Worm (Caenorhabditis elegans) whole organism, L4 larva: Measurements from ENCODE around the gene eif-2Balpha.

ENCODE experiments used
- F10B5.3 ChIP-seq: sonication (generic microtip); optimal IDR thresholded peaks from 2 replicates; lab custom pipeline; 2016; ENCODE audit warnings: mild to moderate bottlenecking, missing genetic modification characterization, missing compliant biosample characterization
- F49E8.2 ChIP-seq: sonication (generic microtip); optimal IDR thresholded peaks from 2 replicates; lab custom pipeline; 2016; ENCODE audit warnings: missing compliant biosample characterization, mild to moderate bottlenecking, missing genetic modification characterization, borderline replicate concordance
- T26A8.4 ChIP-seq: fragments of 200-800 bp; sonication (Bioruptor generic); IDR thresholded peaks from 2 replicates; pipeline ENCODE4 v1.3.6; 2022; ENCODE audit warnings: missing genetic modification characterization, missing compliant biosample characterization
- Y75B8A.6 ChIP-seq: fragments of 200-800 bp; sonication (Bioruptor generic); IDR thresholded peaks from 2 replicates; pipeline ENCODE4 v1.3.6; 2022; ENCODE audit warnings: missing genetic modification reagents, missing genetic modification characterization, missing compliant biosample characterization
- aly-2 ChIP-seq: sonication (generic microtip); optimal IDR thresholded peaks from 2 replicates; lab custom pipeline; 2018; ENCODE audit warnings: missing biosample characterization, missing genetic modification characterization
- attf-4 ChIP-seq: sonication (generic microtip); optimal IDR thresholded peaks from 3 replicates; lab custom pipeline; 2017; ENCODE audit warnings: missing biosample characterization, missing genetic modification characterization
- ctbp-1 ChIP-seq: fragments of 200-800 bp; sonication (Bioruptor generic); IDR thresholded peaks from 2 replicates; pipeline ENCODE4 v1.3.6; 2022; ENCODE audit warnings: missing genetic modification reagents, missing genetic modification characterization, missing compliant biosample characterization
- daf-12 ChIP-seq: fragments of 150-350 bp; optimal IDR thresholded peaks from 2 replicates; lab custom pipeline; 2014; ENCODE audit warnings: missing biosample characterization, missing genetic modification reagents, missing genetic modification characterization
- daf-8 ChIP-seq: fragments of 200-800 bp; sonication (Bioruptor generic); IDR thresholded peaks from 2 replicates; pipeline ENCODE4 v1.3.6; 2022; ENCODE audit warnings: missing genetic modification characterization, missing compliant biosample characterization
- dmd-6 ChIP-seq: fragments of 200-800 bp; sonication (Bioruptor generic); IDR thresholded peaks from 2 replicates; pipeline ENCODE4 v1.3.6; 2022; ENCODE audit warnings: missing genetic modification reagents, missing genetic modification characterization, missing compliant biosample characterization
- duxl-1 ChIP-seq: sonication (generic microtip); optimal IDR thresholded peaks from 2 replicates; lab custom pipeline; 2016; ENCODE audit warnings: mild to moderate bottlenecking, missing genetic modification characterization, moderate library complexity, missing compliant biosample characterization; ENCODE audit not compliant: poor library complexity
- egl-43 ChIP-seq: fragments of 200-800 bp; sonication (Bioruptor generic); IDR thresholded peaks from 2 replicates; pipeline ENCODE4 v1.3.6; 2022; ENCODE audit warnings: missing genetic modification reagents, missing genetic modification characterization, missing compliant biosample characterization
- fos-1 ChIP-seq: fragments of 150-350 bp; optimal IDR thresholded peaks from 2 replicates; lab custom pipeline; 2014; ENCODE audit warnings: missing biosample characterization, missing genetic modification characterization
- jun-1 ChIP-seq: fragments of 150-350 bp; optimal IDR thresholded peaks from 2 replicates; lab custom pipeline; 2014; ENCODE audit warnings: missing biosample characterization, missing genetic modification reagents, missing genetic modification characterization
- lim-7 ChIP-seq: fragments of 200-800 bp; sonication (Bioruptor generic); IDR thresholded peaks from 2 replicates; pipeline ENCODE4 v1.3.6; 2022; ENCODE audit warnings: missing genetic modification characterization, missing compliant biosample characterization
- lin-15B ChIP-seq: fragments of 150-350 bp; sonication (generic microtip); optimal IDR thresholded peaks from 3 replicates; lab custom pipeline; 2014; ENCODE audit warnings: missing biosample characterization, missing genetic modification characterization
- lin-38 ChIP-seq: fragments of 200-800 bp; sonication (Bioruptor generic); IDR thresholded peaks from 2 replicates; pipeline ENCODE4 v1.3.6; 2022; ENCODE audit warnings: missing genetic modification reagents, missing genetic modification characterization, missing compliant biosample characterization
- madf-9 ChIP-seq: fragments of 200-800 bp; sonication (Bioruptor generic); conservative IDR thresholded peaks from 2 replicates; pipeline ENCODE4 v1.3.6; 2022; ENCODE audit warnings: missing genetic modification reagents, missing genetic modification characterization, missing compliant biosample characterization
- mdl-1 ChIP-seq, 2 experiments: fragments of 150-350 bp in 1 of 2; sonication (generic microtip) in 1 of 2; optimal IDR thresholded peaks; 2 replicates each; lab custom pipeline; 2014 to 2017; ENCODE audit warnings: missing biosample characterization in 2 of 2, missing genetic modification characterization in 2 of 2
- mxl-2 ChIP-seq: fragments of 200-800 bp; sonication (Bioruptor generic); conservative IDR thresholded peaks from 2 replicates; pipeline ENCODE4 v1.3.6; 2022; ENCODE audit warnings: missing genetic modification reagents, missing genetic modification characterization, missing compliant biosample characterization
- mxl-3 ChIP-seq: fragments of 200-800 bp; sonication (Bioruptor generic); optimal IDR thresholded peaks from 2 replicates; lab custom pipeline; 2018; ENCODE audit warnings: mild to moderate bottlenecking, missing genetic modification characterization, missing compliant biosample characterization
- nhr-10 ChIP-seq: fragments of 150-350 bp; optimal IDR thresholded peaks from 2 replicates; lab custom pipeline; 2014; ENCODE audit warnings: missing biosample characterization, missing genetic modification characterization
- nhr-237 ChIP-seq: sonication (generic microtip); optimal IDR thresholded peaks from 2 replicates; lab custom pipeline; 2017; ENCODE audit warnings: missing biosample characterization, missing genetic modification characterization
- nhr-25 ChIP-seq: sonication (generic microtip); optimal IDR thresholded peaks from 2 replicates; lab custom pipeline; 2017; ENCODE audit warnings: missing genetic modification characterization, mild to moderate bottlenecking, missing compliant biosample characterization, antibody characterized with exemption, moderate library complexity, borderline replicate concordance; ENCODE audit not compliant: insufficient read depth
- nhr-28 ChIP-seq: fragments of 150-350 bp; optimal IDR thresholded peaks from 2 replicates; lab custom pipeline; 2014; ENCODE audit warnings: missing biosample characterization, missing genetic modification characterization
- nhr-42 ChIP-seq: fragments of 200-800 bp; sonication (Bioruptor generic); IDR thresholded peaks from 2 replicates; pipeline ENCODE4 v1.3.6; 2022; ENCODE audit warnings: missing genetic modification characterization, missing compliant biosample characterization
- nhr-48 ChIP-seq: sonication (generic microtip); optimal IDR thresholded peaks from 2 replicates; lab custom pipeline; 2016; ENCODE audit warnings: mild to moderate bottlenecking, missing genetic modification characterization, missing compliant biosample characterization
- nhr-77 ChIP-seq: fragments of 150-350 bp; optimal IDR thresholded peaks from 2 replicates; lab custom pipeline; 2014; ENCODE audit warnings: missing biosample characterization, missing genetic modification characterization
- pha-4 ChIP-seq, 2 experiments: fragments of 150-350 bp in 1 of 2; fragments of 200-800 bp in 1 of 2; sonication (Bioruptor generic) in 1 of 2; IDR thresholded peaks in 1 of 2; optimal IDR thresholded peaks in 1 of 2; 2 replicates each; pipeline versions ENCODE4 v1.3.6 to Lab custom; 2014 to 2022; ENCODE audit warnings: missing genetic modification characterization in 2 of 2, missing genetic modification reagents in 2 of 2, missing biosample characterization in 1 of 2, missing compliant biosample characterization in 1 of 2
- pqm-1 ChIP-seq: sonication (generic microtip); optimal IDR thresholded peaks from 2 replicates; lab custom pipeline; 2017; ENCODE audit warnings: missing biosample characterization, missing genetic modification characterization
- rbr-2 ChIP-seq: sonication (generic microtip); optimal IDR thresholded peaks from 2 replicates; lab custom pipeline; 2016; ENCODE audit warnings: missing genotype, missing genetic modification characterization, missing compliant biosample characterization
- sdz-12 ChIP-seq: fragments of 200-800 bp; sonication (Bioruptor generic); optimal IDR thresholded peaks from 2 replicates; lab custom pipeline; 2018; ENCODE audit warnings: mild to moderate bottlenecking, missing genetic modification characterization, missing compliant biosample characterization
- skn-1 ChIP-seq: fragments of 150-350 bp; optimal IDR thresholded peaks from 2 replicates; lab custom pipeline; 2014; ENCODE audit warnings: missing biosample characterization, missing genetic modification characterization
- snpc-1.2 ChIP-seq: fragments of 200-800 bp; sonication (Bioruptor generic); IDR thresholded peaks from 2 replicates; pipeline ENCODE4 v1.3.6; 2022; ENCODE audit warnings: missing genetic modification reagents, missing genetic modification characterization, missing compliant biosample characterization
- snpc-4 ChIP-seq: fragments of 150-350 bp; optimal IDR thresholded peaks from 2 replicates; lab custom pipeline; 2014; ENCODE audit warnings: missing biosample characterization, missing genetic modification characterization
- spr-1 ChIP-seq: sonication (generic microtip); optimal IDR thresholded peaks from 2 replicates; lab custom pipeline; 2016; ENCODE audit warnings: mild to moderate bottlenecking, missing genetic modification characterization, missing compliant biosample characterization
- tra-1 ChIP-seq: fragments of 200-800 bp; sonication (Bioruptor generic); IDR thresholded peaks from 2 replicates; pipeline ENCODE4 v1.3.6; 2022; ENCODE audit warnings: missing genetic modification reagents, missing genetic modification characterization, missing compliant biosample characterization
- unc-130 ChIP-seq: sonication (generic microtip); optimal IDR thresholded peaks from 2 replicates; lab custom pipeline; 2016; ENCODE audit warnings: missing genetic modification reagents, missing genetic modification characterization, missing compliant biosample characterization
- unc-62 ChIP-seq, 3 experiments: fragments of 150-350 bp in 1 of 3; sonication (generic microtip); optimal IDR thresholded peaks in 2 of 3; peaks in 1 of 3; 1 replicate in 1 of 3; 2 replicates in 2 of 3; lab custom pipeline; 2014 to 2017; ENCODE audit warnings: missing biosample characterization in 3 of 3, missing genetic modification characterization in 3 of 3, missing genetic modification reagents in 3 of 3, missing genotype in 1 of 3
- vab-7 ChIP-seq: fragments of 200-800 bp; sonication (Bioruptor generic); IDR thresholded peaks from 2 replicates; pipeline ENCODE4 v1.3.6; 2022; ENCODE audit warnings: missing genetic modification reagents, missing genetic modification characterization, missing compliant biosample characterization
- zip-2 ChIP-seq: fragments of 150-350 bp; optimal IDR thresholded peaks from 2 replicates; lab custom pipeline; 2014; ENCODE audit warnings: missing biosample characterization, missing genetic modification characterization
- ztf-11 ChIP-seq: fragments of 150-350 bp; optimal IDR thresholded peaks from 2 replicates; lab custom pipeline; 2014; ENCODE audit warnings: missing biosample characterization, missing genetic modification characterization

Gene eif-2Balpha

DNA sequence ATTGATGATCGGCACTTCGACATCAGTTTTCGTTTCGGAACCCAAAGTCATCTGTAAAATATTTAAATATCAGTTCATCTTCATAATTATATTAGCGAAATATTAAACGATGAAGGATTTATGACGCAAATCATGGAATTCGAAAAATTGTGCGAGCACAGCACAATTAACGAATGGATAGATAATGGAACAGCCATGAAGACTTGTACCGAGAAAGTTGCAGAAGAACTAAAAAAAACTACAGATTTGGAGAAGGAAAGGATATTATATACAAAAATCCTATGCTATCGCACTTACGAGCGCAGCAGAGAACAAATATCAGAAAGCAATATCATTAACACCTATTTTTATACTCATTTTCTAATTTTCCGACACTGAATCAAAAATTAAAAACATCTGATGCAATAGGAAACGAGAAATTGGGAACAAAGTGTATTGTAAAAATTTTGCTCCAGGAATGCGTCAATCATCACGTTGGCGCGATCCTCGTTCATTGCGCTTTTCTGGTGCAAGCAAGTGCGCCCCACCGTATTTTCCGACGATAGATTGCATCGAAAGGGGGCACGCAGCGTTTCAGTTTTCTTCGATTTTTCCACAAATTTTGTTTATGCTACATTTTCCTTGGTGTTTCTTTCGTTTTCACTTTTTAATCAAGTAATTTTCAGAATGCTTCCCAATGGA lies 21.4 kb upstream of the eif-2Balpha start, which contains the start of the genes clu-1 and prp-40 (continued):
- TF ChIP-seq nhr-25 (peak; percentile 49), nhr-28 (tag; lab: Kevin White, UChicago) (peak; percentile 64), dmd-6 (GFP tag; lab: Robert Waterston, UW) (peak; percentile 75), pha-4 (GFP tag; IDR thresholded peaks at IDR 0.05; lab: Robert Waterston, UW) (peak; percentile 25; the same call in 1 of the 2 replicates), pha-4 (tag; optimal IDR thresholded peaks at IDR 0.05; lab: Kevin White, UChicago) (peak; percentile 78), F10B5.3 (peak; percentile 36), aly-2 (tag; lab: Kevin White, UChicago) (no peak), unc-62 (GFP tag; optimal IDR thresholded peaks at IDR 0.05 in 1 of 2; lab: Kevin White, UChicago) (peak in 1 of 2 experiments; percentile 99), unc-62 (tag; optimal IDR thresholded peaks at IDR 0.05; lab: Kevin White, UChicago) (no peak), rbr-2 (tag; lab: Kevin White, UChicago) (peak; percentile 91), daf-12 (tag; lab: Kevin White, UChicago) (no peak), sdz-12 (GFP tag; lab: Kevin White, UChicago) (no peak), mdl-1 (tag; optimal IDR thresholded peaks at IDR 0.05; lab: Kevin White, UChicago) (peak in 1 of 2 experiments; percentile 37), snpc-4 (tag; lab: Kevin White, UChicago) (peak; percentile 23), F49E8.2 (tag; lab: Kevin White, UChicago) (peak; percentile 24), nhr-48 (peak; percentile 40), snpc-1.2 (GFP tag; lab: Robert Waterston, UW) (0 out of 2 replicates have a peak, but pooled peaks have one; percentile 14), attf-4 (tag; lab: Kevin White, UChicago) (no peak), jun-1 (tag; lab: Kevin White, UChicago) (peak; percentile 45), lin-15B (tag; lab: Kevin White, UChicago) (peak; percentile 20), spr-1 (tag; lab: Kevin White, UChicago) (peak; percentile 62), skn-1 (tag; lab: Kevin White, UChicago) (no peak), vab-7 (GFP tag; lab: Robert Waterston, UW) (peak; percentile 43; the same call in 1 of the 2 replicates), fos-1 (no peak), lim-7 (no peak), daf-8 (GFP tag; lab: Robert Waterston, UW) (no peak), unc-130 (GFP tag; lab: Kevin White, UChicago) (peak; percentile 44), ztf-11 (tag; lab: Kevin White, UChicago) (no peak), egl-43 (GFP tag; lab: Robert Waterston, UW) (peak; percentile 28; the same call in 1 of the 2 replicates), madf-9 (0 out of 2 replicates have a peak, but pooled peaks have one; percentile 18), ctbp-1 (GFP tag; lab: Robert Waterston, UW) (peak; percentile 48; the same call in 1 of the 2 replicates), zip-2 (peak; percentile 17), duxl-1 (peak; percentile 72), nhr-42 (GFP tag; lab: Robert Waterston, UW) (peak; percentile 79; the same call in 1 of the 2 replicates), mxl-2 (GFP tag; lab: Robert Waterston, UW) (no peak), T26A8.4 (GFP tag; lab: Robert Waterston, UW) (peak; percentile 67), nhr-10 (tag; lab: Kevin White, UChicago) (peak; percentile 18), lin-38 (GFP tag; lab: Robert Waterston, UW) (peak; percentile 96), nhr-77 (peak; percentile 78), pqm-1 (tag; lab: Kevin White, UChicago) (no peak), Y75B8A.6 (GFP tag; lab: Robert Waterston, UW) (no peak), tra-1 (GFP tag; lab: Robert Waterston, UW) (no peak), nhr-237 (no peak), mxl-3 (peak; percentile 35)
